Fruit fly (Drosophila melanogaster): ENCODE data around the gene CG14238.

Gene CG14238

dm6 chr3R:26461226-26461805 lies 3.3 kb downstream of the CG14238 start, which contains the start of gene CG5455 (continued):
- TF ChIP-seq Sox102F (GFP tag; optimal IDR thresholded peaks at IDR 0.05), result peak; percentile 7
- peak; percentile 33 for TF ChIP-seq her (GFP tag; optimal IDR thresholded peaks at IDR 0.05)
- TF ChIP-seq Chrac-16 (GFP tag; optimal IDR thresholded peaks at IDR 0.05), result no peak
- TF ChIP-seq en (GFP tag; optimal IDR thresholded peaks at IDR 0.05), result no peak
- TF ChIP-seq pb (GFP tag; optimal IDR thresholded peaks at IDR 0.05), result peak; percentile 23
- no peak for TF ChIP-seq HmgD (GFP tag; optimal IDR thresholded peaks at IDR 0.05)
- TF ChIP-seq Dad (GFP tag; optimal IDR thresholded peaks at IDR 0.05), result no peak
- TF ChIP-seq E2f1 (GFP tag; IDR thresholded peaks at IDR 0.05), result no peak
- TF ChIP-seq org-1 (GFP tag; optimal IDR thresholded peaks at IDR 0.05), result peak; percentile 12
- no peak for TF ChIP-seq CG14667 (GFP tag; IDR thresholded peaks at IDR 0.05)
- no peak for TF ChIP-seq tio (GFP tag; optimal IDR thresholded peaks at IDR 0.05)
- peak; percentile 91 for TF ChIP-seq cg (GFP tag; optimal IDR thresholded peaks at IDR 0.05)
- TF ChIP-seq lab (GFP tag; optimal IDR thresholded peaks at IDR 0.05), result peak; percentile 87
- TF ChIP-seq CG31441 (GFP tag; IDR thresholded peaks at IDR 0.05), result no peak
- TF ChIP-seq CG8290 (GFP tag; optimal IDR thresholded peaks at IDR 0.05), result no peak
- peak in 1 of 2 experiments; percentile 89 for TF ChIP-seq CG8290 (tag; optimal IDR thresholded peaks at IDR 0.05)
- no peak for TF ChIP-seq CG8478 (optimal IDR thresholded peaks at IDR 0.05)
- TF ChIP-seq Lpt (GFP tag; optimal IDR thresholded peaks at IDR 0.05), result no peak
- peak; percentile 64 for TF ChIP-seq CG18599 (GFP tag; optimal IDR thresholded peaks at IDR 0.05)
- TF ChIP-seq so (GFP tag; IDR thresholded peaks at IDR 0.05), result peak; percentile 88
- TF ChIP-seq CG12236 (GFP tag; optimal IDR thresholded peaks at IDR 0.05), result no peak
- TF ChIP-seq CG18764 (GFP tag; optimal IDR thresholded peaks at IDR 0.05), result no peak
- no peak; the same call in 1 of the 2 replicates for TF ChIP-seq CG4360 (GFP tag; IDR thresholded peaks at IDR 0.05)
- TF ChIP-seq CG7745 (tag; optimal IDR thresholded peaks at IDR 0.05), result no peak
- no peak for TF ChIP-seq gcm (GFP tag; optimal IDR thresholded peaks at IDR 0.05)
- TF ChIP-seq CG11247 (GFP tag; IDR thresholded peaks at IDR 0.05), result no peak
- TF ChIP-seq disco-r (GFP tag; optimal IDR thresholded peaks at IDR 0.05), result no peak
- peak; percentile 64 for TF ChIP-seq CG15269 (tag; optimal IDR thresholded peaks at IDR 0.05)
- TF ChIP-seq CG8281 (tag; optimal IDR thresholded peaks at IDR 0.05), result no peak
- TF ChIP-seq da (GFP tag; optimal IDR thresholded peaks at IDR 0.05), result no peak
- peak; percentile 70; the same call in 2 of the 3 replicates for TF ChIP-seq CG11456 (GFP tag; IDR thresholded peaks at IDR 0.05)
- no peak for TF ChIP-seq CG2202 (tag; optimal IDR thresholded peaks at IDR 0.05)
- peak; percentile 9 for TF ChIP-seq run (tag; optimal IDR thresholded peaks at IDR 0.05)
- 0 out of 2 replicates have a peak, but pooled peaks have one; percentile 19 for TF ChIP-seq ham (GFP tag; IDR thresholded peaks at IDR 0.05)
- TF ChIP-seq CG9932 (GFP tag; IDR thresholded peaks at IDR 0.05), result peak; percentile 41; the same call in 1 of the 2 replicates
- no peak for TF ChIP-seq ac (GFP tag; optimal IDR thresholded peaks at IDR 0.05)
- peak; percentile 62 for TF ChIP-seq wdn (GFP tag; IDR thresholded peaks at IDR 0.05)
- no peak for TF ChIP-seq CG12942 (GFP tag; optimal IDR thresholded peaks at IDR 0.05)
- TF ChIP-seq CG18011 (GFP tag; optimal IDR thresholded peaks at IDR 0.05), result peak; percentile 11
- TF ChIP-seq lilli (GFP tag; optimal IDR thresholded peaks at IDR 0.05), result peak; percentile 20
- peak; percentile 50 for TF ChIP-seq CG1233 (GFP tag; optimal IDR thresholded peaks at IDR 0.05)
- peak; percentile 54; the same call in 1 of the 2 replicates for TF ChIP-seq unc-4 (GFP tag; IDR thresholded peaks at IDR 0.05; ENCODE audit: partially characterized antibody)
- peak; percentile 28; the same call in 1 of the 2 replicates for TF ChIP-seq Taf1 (GFP tag; IDR thresholded peaks at IDR 0.05)
- peak; percentile 43 for TF ChIP-seq Scr (GFP tag; IDR thresholded peaks at IDR 0.05; ENCODE audit: partially characterized antibody)
- TF ChIP-seq CG1603 (tag; optimal IDR thresholded peaks at IDR 0.05), result peak; percentile 3
- no peak for TF ChIP-seq klu (GFP tag; IDR thresholded peaks at IDR 0.05)
- TF ChIP-seq ash1 (GFP tag; optimal IDR thresholded peaks at IDR 0.05), result no peak
- peak; percentile 45; the same call in 1 of the 2 replicates for TF ChIP-seq sens-2 (GFP tag; IDR thresholded peaks at IDR 0.05)
- 0 out of 3 replicates have a peak, but pooled peaks have one; percentile 24 for TF ChIP-seq zfh1 (GFP tag; IDR thresholded peaks at IDR 0.05)
- peak; percentile 20 for TF ChIP-seq Asciz (GFP tag; optimal IDR thresholded peaks at IDR 0.05)
- TF ChIP-seq CG7963 (GFP tag; IDR thresholded peaks at IDR 0.05; ENCODE audit: partially characterized antibody), result no peak

Measured in whole organism, embryonic.